Fruit fly (Drosophila melanogaster) Kc167 (cell line): ENCODE results near the gene CG12589.

Source experiments
- insv ChIP-seq: fragments of >200 bp; optimal IDR thresholded peaks from 3 replicates; lab custom pipeline; 2018; ENCODE audit warnings: missing external identifiers
- psq ChIP-seq: fragments of >200 bp; optimal IDR thresholded peaks from 2 replicates; lab custom pipeline; 2017; ENCODE audit warnings: missing external identifiers
- ttk ChIP-seq: sonication (Bioruptor generic); optimal IDR thresholded peaks from 2 replicates; lab custom pipeline; 2017; ENCODE audit warnings: missing external identifiers

- TF ChIP-seq insv (lab: Kevin White, UChicago) (no peak), psq (lab: Kevin White, UChicago) (no peak), ttk (no peak)
Measured at dm6 chr3R:5118185-5118584, 20.6 kb downstream of the CG12589 start.
